Worm (Caenorhabditis elegans) whole organism, late embryonic: ENCODE measurements around the gene H12D21.10.

Experiments used
- ama-1 ChIP-seq: fragments of 150-350 bp; optimal IDR thresholded peaks from 2 replicates; lab custom pipeline; 2014
- dmd-4 ChIP-seq: sonication (generic microtip); optimal IDR thresholded peaks from 2 replicates; lab custom pipeline; 2016; ENCODE audit warnings: borderline replicate concordance, missing genetic modification characterization, missing compliant biosample characterization
- dve-1 ChIP-seq: sonication (generic microtip); optimal IDR thresholded peaks from 2 replicates; lab custom pipeline; 2017; ENCODE audit warnings: antibody characterized with exemption, mild to moderate bottlenecking, missing genetic modification characterization, missing compliant biosample characterization
- fax-1 ChIP-seq: sonication (generic microtip); optimal IDR thresholded peaks from 2 replicates; lab custom pipeline; 2016; ENCODE audit warnings: missing genotype, missing genetic modification characterization, missing compliant biosample characterization
- pax-1 ChIP-seq: fragments of 150-350 bp; optimal IDR thresholded peaks from 2 replicates; lab custom pipeline; 2014; ENCODE audit warnings: missing biosample characterization, missing genetic modification characterization
- pha-4 ChIP-seq: fragments of 150-350 bp; optimal IDR thresholded peaks from 2 replicates; lab custom pipeline; 2018; ENCODE audit warnings: missing biosample characterization, missing genetic modification reagents, missing genetic modification characterization
- sox-4 ChIP-seq: sonication (generic microtip); optimal IDR thresholded peaks from 2 replicates; lab custom pipeline; 2017; ENCODE audit warnings: mild to moderate bottlenecking, missing genetic modification characterization, inconsistent platforms, missing compliant biosample characterization

ce11 chrV:14859380-14859779 lies 40.2 kb upstream of the H12D21.10 start:
- TF ChIP-seq dmd-4 (tag; lab: Kevin White, UChicago) (no peak), ama-1 (lab: Kevin White, UChicago) (no peak), pax-1 (tag; lab: Kevin White, UChicago) (no peak), fax-1 (tag; lab: Kevin White, UChicago) (no peak), pha-4 (no peak), dve-1 (tag; lab: Kevin White, UChicago) (no peak), sox-4 (tag; lab: Kevin White, UChicago) (no peak)
